Fruit fly (Drosophila melanogaster) whole organism, embryonic: Measurements from ENCODE around the gene Hrs.
A peak's percentile ranks its signal among the peaks of the same experiment; 100 is the strongest.

Source experiments
- CG6272 ChIP-seq: fragments of 200-800 bp; sonication (Bioruptor generic); IDR thresholded peaks from 2 replicates; pipeline ENCODE4 v1.3.6; 2022; ENCODE audit warnings: missing biosample characterization, missing genetic modification characterization
- Hr39 ChIP-seq: fragments of >200 bp; optimal IDR thresholded peaks from 2 replicates; lab custom pipeline; 2017
- pan ChIP-seq, 4 experiments: fragments of >200 bp in 3 of 4; fragments of 200-800 bp in 1 of 4; sonication (Bioruptor generic) in 1 of 4; optimal IDR thresholded peaks in 3 of 4; IDR thresholded peaks in 1 of 4; 2 replicates each; pipeline versions ENCODE4 v1.3.6 to Lab custom; 2017 to 2022; ENCODE audit warnings: missing biosample characterization in 2 of 4, missing genetic modification characterization in 2 of 4, mixed read lengths in 1 of 4

DNA sequence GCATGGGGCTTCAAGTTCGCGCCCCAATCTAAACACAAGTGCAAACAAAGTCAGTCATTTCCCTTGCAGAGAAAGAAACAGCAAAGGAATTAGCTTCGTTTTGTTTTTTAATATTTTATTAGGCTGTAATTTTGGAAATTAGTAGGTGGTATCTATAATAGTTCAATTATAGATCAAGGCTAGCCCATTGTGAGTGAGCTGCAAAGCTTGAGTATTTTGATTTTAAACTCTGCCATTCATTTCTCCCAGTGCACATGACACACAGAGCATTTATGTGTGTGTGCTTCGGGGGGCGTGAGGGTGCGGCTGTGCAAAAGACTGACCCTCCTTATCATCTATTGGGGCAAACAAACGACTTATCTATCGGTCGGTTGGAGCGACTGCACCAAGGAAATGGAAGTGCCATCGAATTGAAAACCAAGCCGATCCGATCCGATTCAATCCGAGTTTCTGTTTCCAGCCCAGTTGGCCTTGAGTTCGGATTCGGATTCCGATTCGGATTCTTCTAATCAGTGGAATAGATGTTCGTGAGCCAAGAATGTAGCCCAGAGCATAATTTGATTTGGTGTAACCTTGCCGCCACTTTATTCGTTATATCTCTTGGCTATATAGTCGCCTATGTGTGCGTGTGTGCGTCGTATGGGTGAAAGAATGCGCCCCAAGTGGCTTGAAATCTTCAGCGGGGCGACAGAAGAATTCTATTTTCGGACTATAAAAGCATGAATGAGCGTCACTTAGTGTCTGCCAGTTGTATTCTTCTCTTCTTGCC, 8.2 kb upstream of the Hrs start:
- no peak for TF ChIP-seq pan (optimal IDR thresholded peaks at IDR 0.05; lab: Kevin White, UChicago)
- peak in 1 of 2 experiments; percentile 63 for TF ChIP-seq pan (GFP tag; optimal IDR thresholded peaks at IDR 0.05 in 1 of 2, IDR thresholded peaks at IDR 0.05 in 1 of 2)
- TF ChIP-seq CG6272 (GFP tag; lab: Robert Waterston, UW), result no peak
- TF ChIP-seq Hr39 (lab: Kevin White, UChicago), result no peak
